Fruit fly (Drosophila melanogaster) whole organism, embryonic: ENCODE data around the gene spidey.
A peak's percentile ranks its signal among the peaks of the same experiment; 100 is the strongest.

Experiments used
- Ada2b ChIP-seq: fragments of 200-800 bp; sonication (Bioruptor generic); IDR thresholded peaks from 2 replicates; pipeline ENCODE4 v1.3.6; 2022; ENCODE audit warnings: missing biosample characterization, missing genetic modification characterization
- Bdp1 ChIP-seq: fragments of 200-800 bp; sonication (Bioruptor generic); optimal IDR thresholded peaks from 3 replicates; lab custom pipeline; 2016; ENCODE audit warnings: missing biosample characterization, missing genetic modification characterization
- Blimp-1 ChIP-seq: fragments of 200-800 bp; sonication (Bioruptor generic); optimal IDR thresholded peaks from 3 replicates; lab custom pipeline; 2018; ENCODE audit warnings: missing biosample characterization, missing genetic modification characterization, mild to moderate bottlenecking, moderate library complexity, missing genetic modification reagents
- CG10431 ChIP-seq: fragments of 200-800 bp; sonication (Bioruptor generic); optimal IDR thresholded peaks from 3 replicates; lab custom pipeline; 2018; ENCODE audit warnings: missing biosample characterization, mild to moderate bottlenecking, missing genetic modification characterization
- CG10543 ChIP-seq: fragments of 200-800 bp; sonication (Bioruptor generic); optimal IDR thresholded peaks from 3 replicates; lab custom pipeline; 2017; ENCODE audit warnings: missing biosample characterization, mild to moderate bottlenecking, missing genetic modification characterization, moderate library complexity
- CG11504 ChIP-seq: fragments of 200-800 bp; sonication (Bioruptor generic); optimal IDR thresholded peaks from 3 replicates; lab custom pipeline; 2019; ENCODE audit warnings: missing biosample characterization, mild to moderate bottlenecking, missing genetic modification characterization, moderate library complexity
- CG12391 ChIP-seq: fragments of 200-800 bp; sonication (Bioruptor generic); optimal IDR thresholded peaks from 3 replicates; lab custom pipeline; 2018; ENCODE audit warnings: missing biosample characterization, mild to moderate bottlenecking, missing genetic modification characterization, moderate library complexity
- CG12744 ChIP-seq: fragments of 200-800 bp; sonication (Bioruptor generic); optimal IDR thresholded peaks from 2 replicates; lab custom pipeline; 2016; ENCODE audit warnings: missing biosample characterization, missing genetic modification characterization
- CG12769 ChIP-seq: fragments of 200-800 bp; sonication (Bioruptor generic); optimal IDR thresholded peaks from 2 replicates; lab custom pipeline; 2019; ENCODE audit warnings: missing biosample characterization, mild to moderate bottlenecking, missing genetic modification characterization, moderate library complexity
- CG13624 ChIP-seq: fragments of 200-800 bp; sonication (Bioruptor generic); optimal IDR thresholded peaks from 2 replicates; lab custom pipeline; 2016; ENCODE audit warnings: missing biosample characterization, missing genetic modification characterization
- CG15269 ChIP-seq: fragments of 200-800 bp; sonication (Bioruptor generic); optimal IDR thresholded peaks from 2 replicates; lab custom pipeline; 2018; ENCODE audit warnings: missing biosample characterization, mild to moderate bottlenecking, missing genetic modification characterization, moderate library complexity
- CG16813 ChIP-seq: fragments of 200-800 bp; sonication (Bioruptor generic); IDR thresholded peaks from 3 replicates; pipeline ENCODE4 v1.3.6; 2022; ENCODE audit warnings: missing biosample characterization, missing genetic modification characterization; ENCODE audit not compliant: partially characterized antibody
- CG16863 ChIP-seq: fragments of 200-800 bp; sonication (Bioruptor generic); optimal IDR thresholded peaks from 3 replicates; lab custom pipeline; 2016; ENCODE audit warnings: missing biosample characterization, missing genetic modification characterization
- CG18764 ChIP-seq: fragments of 200-800 bp; sonication (Bioruptor generic); optimal IDR thresholded peaks from 3 replicates; lab custom pipeline; 2016; ENCODE audit warnings: missing biosample characterization, missing genetic modification characterization
- CG31224 ChIP-seq: fragments of 200-800 bp; sonication (Bioruptor generic); IDR thresholded peaks from 2 replicates; pipeline ENCODE4 v1.3.6; 2022; ENCODE audit warnings: missing biosample characterization, missing genetic modification characterization
- CG6175 ChIP-seq: fragments of 200-800 bp; sonication (Bioruptor generic); IDR thresholded peaks from 3 replicates; pipeline ENCODE4 v1.3.6; 2022; ENCODE audit warnings: missing biosample characterization, missing genetic modification characterization
- CG6254 ChIP-seq: fragments of 200-800 bp; sonication (Bioruptor generic); optimal IDR thresholded peaks from 3 replicates; lab custom pipeline; 2017; ENCODE audit warnings: mild to moderate bottlenecking, missing biosample characterization, missing genetic modification reagents, missing genetic modification characterization
- CG6689 ChIP-seq: fragments of 200-800 bp; sonication (Bioruptor generic); IDR thresholded peaks from 2 replicates; pipeline ENCODE4 v1.3.6; 2022; ENCODE audit warnings: missing biosample characterization, missing genetic modification characterization
- CG6765 ChIP-seq: fragments of 200-800 bp; sonication (Bioruptor generic); optimal IDR thresholded peaks from 3 replicates; lab custom pipeline; 2017; ENCODE audit warnings: missing biosample characterization, mild to moderate bottlenecking, missing genetic modification characterization
- CG6791 ChIP-seq: fragments of 200-800 bp; sonication (Bioruptor generic); IDR thresholded peaks from 3 replicates; pipeline ENCODE4 v1.3.6; 2022; ENCODE audit warnings: missing biosample characterization, missing genetic modification characterization; ENCODE audit not compliant: partially characterized antibody
- CG9215 ChIP-seq: fragments of 200-800 bp; sonication (Bioruptor generic); IDR thresholded peaks from 2 replicates; pipeline ENCODE4 v1.3.6; 2022; ENCODE audit warnings: missing biosample characterization, missing genetic modification characterization
- D19B ChIP-seq: fragments of 200-800 bp; sonication (Bioruptor generic); optimal IDR thresholded peaks from 2 replicates; lab custom pipeline; 2017; ENCODE audit warnings: missing biosample characterization, mild to moderate bottlenecking, missing genetic modification characterization
- Dek ChIP-seq: fragments of 200-800 bp; sonication (Bioruptor generic); optimal IDR thresholded peaks from 3 replicates; lab custom pipeline; 2019; ENCODE audit warnings: missing biosample characterization, mild to moderate bottlenecking, missing genetic modification characterization, moderate library complexity
- Dip3 ChIP-seq: fragments of 200-800 bp; sonication (Bioruptor generic); optimal IDR thresholded peaks from 3 replicates; lab custom pipeline; 2016; ENCODE audit warnings: missing biosample characterization, missing genetic modification characterization
- E2f2 ChIP-seq: fragments of 200-800 bp; sonication (Bioruptor generic); IDR thresholded peaks from 2 replicates; pipeline ENCODE4 v1.3.6; 2022; ENCODE audit warnings: missing biosample characterization, missing genetic modification characterization
- ERR ChIP-seq: fragments of 200-800 bp; sonication (Bioruptor generic); optimal IDR thresholded peaks from 2 replicates; lab custom pipeline; 2016; ENCODE audit warnings: missing biosample characterization, missing genetic modification characterization
- Ets97D ChIP-seq: fragments of 200-800 bp; sonication (Bioruptor generic); optimal IDR thresholded peaks from 3 replicates; lab custom pipeline; 2016; ENCODE audit warnings: missing biosample characterization, missing genetic modification characterization
- HLH4C ChIP-seq: fragments of 200-800 bp; sonication (Bioruptor generic); IDR thresholded peaks from 3 replicates; pipeline ENCODE4 v1.3.6; 2022; ENCODE audit warnings: missing biosample characterization, missing genetic modification characterization; ENCODE audit not compliant: partially characterized antibody
- Hr3 ChIP-seq: fragments of 200-800 bp; sonication (Bioruptor generic); optimal IDR thresholded peaks from 3 replicates; lab custom pipeline; 2016; ENCODE audit warnings: missing biosample characterization, missing genetic modification characterization
- Lhr ChIP-seq: fragments of 200-800 bp; sonication (Bioruptor generic); optimal IDR thresholded peaks from 3 replicates; lab custom pipeline; 2017; ENCODE audit warnings: mild to moderate bottlenecking, missing biosample characterization, missing genetic modification reagents, missing genetic modification characterization
- Lpt ChIP-seq: fragments of >200 bp; optimal IDR thresholded peaks from 2 replicates; lab custom pipeline; 2018; ENCODE audit warnings: missing biosample characterization, missing genetic modification characterization
- Mad ChIP-seq: fragments of 200-800 bp; sonication (Bioruptor generic); optimal IDR thresholded peaks from 2 replicates; lab custom pipeline; 2016; ENCODE audit warnings: missing biosample characterization, missing genetic modification characterization
- Rfx ChIP-seq: fragments of 200-800 bp; sonication (Bioruptor generic); IDR thresholded peaks from 2 replicates; pipeline ENCODE4 v1.3.6; 2022; ENCODE audit warnings: missing biosample characterization, missing genetic modification characterization
- Usf ChIP-seq: fragments of 200-800 bp; sonication (Bioruptor generic); optimal IDR thresholded peaks from 2 replicates; lab custom pipeline; 2017; ENCODE audit warnings: missing genotype, missing biosample characterization, missing genetic modification characterization
- Vsx1 ChIP-seq: fragments of 200-800 bp; sonication (Bioruptor generic); optimal IDR thresholded peaks from 2 replicates; lab custom pipeline; 2017; ENCODE audit warnings: missing biosample characterization, mild to moderate bottlenecking, missing genetic modification characterization, missing genetic modification reagents
- ab ChIP-seq: fragments of 200-800 bp; sonication (Bioruptor generic); optimal IDR thresholded peaks from 2 replicates; lab custom pipeline; 2016; ENCODE audit warnings: missing biosample characterization, missing genetic modification characterization
- az2 ChIP-seq: fragments of 200-800 bp; sonication (Bioruptor generic); optimal IDR thresholded peaks from 3 replicates; lab custom pipeline; 2016; ENCODE audit warnings: missing biosample characterization, missing genetic modification characterization
- chinmo ChIP-seq: fragments of 200-800 bp; sonication (Bioruptor generic); IDR thresholded peaks from 4 replicates; pipeline ENCODE4 v1.3.6; 2022; ENCODE audit warnings: missing biosample characterization, missing genetic modification characterization; ENCODE audit not compliant: partially characterized antibody
- esg ChIP-seq: fragments of 200-800 bp; sonication (Bioruptor generic); conservative IDR thresholded peaks from 2 replicates; pipeline ENCODE4 v1.3.6; 2022; ENCODE audit warnings: missing biosample characterization, missing genetic modification characterization
- fd3F ChIP-seq: fragments of 200-800 bp; sonication (Bioruptor generic); optimal IDR thresholded peaks from 2 replicates; lab custom pipeline; 2018; ENCODE audit warnings: missing biosample characterization, mild to moderate bottlenecking, missing genetic modification characterization, moderate library complexity
- gce ChIP-seq: fragments of 200-800 bp; sonication (Bioruptor generic); IDR thresholded peaks from 3 replicates; pipeline ENCODE4 v1.3.6; 2022; ENCODE audit warnings: missing biosample characterization, missing genetic modification characterization
- jumu ChIP-seq: fragments of 200-800 bp; sonication (Bioruptor generic); optimal IDR thresholded peaks from 3 replicates; lab custom pipeline; 2016; ENCODE audit warnings: missing biosample characterization, missing genetic modification characterization
- knrl ChIP-seq: fragments of 200-800 bp; sonication (Bioruptor generic); IDR thresholded peaks from 3 replicates; pipeline ENCODE4 v1.3.6; 2022; ENCODE audit warnings: missing biosample characterization, missing genetic modification characterization; ENCODE audit not compliant: partially characterized antibody
- luna ChIP-seq: fragments of 200-800 bp; sonication (Bioruptor generic); optimal IDR thresholded peaks from 2 replicates; lab custom pipeline; 2016; ENCODE audit warnings: missing biosample characterization, missing genetic modification characterization
- nmo ChIP-seq: fragments of 200-800 bp; sonication (Bioruptor generic); optimal IDR thresholded peaks from 2 replicates; lab custom pipeline; 2018; ENCODE audit warnings: missing biosample characterization, mild to moderate bottlenecking, missing genetic modification characterization, moderate library complexity
- pita ChIP-seq: fragments of 200-800 bp; sonication (Bioruptor generic); optimal IDR thresholded peaks from 2 replicates; lab custom pipeline; 2017; ENCODE audit warnings: missing biosample characterization, mild to moderate bottlenecking, missing genetic modification characterization
- pzg ChIP-seq: fragments of 200-800 bp; sonication (Bioruptor generic); optimal IDR thresholded peaks from 3 replicates; lab custom pipeline; 2018; ENCODE audit warnings: missing biosample characterization, mild to moderate bottlenecking, missing genetic modification characterization, moderate library complexity
- tx ChIP-seq: fragments of 200-800 bp; sonication (Bioruptor generic); optimal IDR thresholded peaks from 2 replicates; lab custom pipeline; 2016; ENCODE audit warnings: missing biosample characterization, missing genetic modification characterization
- zen2 ChIP-seq: fragments of 200-800 bp; sonication (Bioruptor generic); IDR thresholded peaks from 3 replicates; pipeline ENCODE4 v1.3.6; 2022; ENCODE audit warnings: missing biosample characterization, missing genetic modification characterization; ENCODE audit not compliant: partially characterized antibody

spidey gene

dm6 chrX:7893411-7894122 is 15.2 kb upstream of the spidey start, which contains the start of the genes CG45089, ND-MNLL and p115 (continued):
- peak; percentile 71; the same call in 1 of the 2 replicates for TF ChIP-seq Rfx
- peak; percentile 58 for TF ChIP-seq CG16813 (GFP tag; lab: Robert Waterston, UW)
- TF ChIP-seq chinmo (GFP tag; lab: Robert Waterston, UW): no peak
- no peak for TF ChIP-seq Lpt (GFP tag; lab: Kevin White, UChicago)
- peak; percentile 40; the same call in 1 of the 2 replicates for TF ChIP-seq CG6689 (GFP tag; lab: Robert Waterston, UW)
- TF ChIP-seq D19B (GFP tag; lab: Kevin White, UChicago): no peak
- TF ChIP-seq CG16863 (GFP tag; lab: Kevin White, UChicago): no peak
- TF ChIP-seq gce (GFP tag; lab: Robert Waterston, UW): no peak
- TF ChIP-seq CG6791 (GFP tag; lab: Robert Waterston, UW): no peak
- peak; percentile 62 for TF ChIP-seq CG15269
- no peak for TF ChIP-seq Bdp1 (GFP tag; lab: Kevin White, UChicago)
- no peak for TF ChIP-seq ERR (GFP tag; lab: Kevin White, UChicago)
- TF ChIP-seq CG11504 (tag; lab: Kevin White, UChicago): peak; percentile 65
- TF ChIP-seq zen2 (GFP tag; lab: Robert Waterston, UW): no peak; the same call in 2 of the 3 replicates
- peak; percentile 47 for TF ChIP-seq E2f2
- TF ChIP-seq Dek: peak; percentile 48
- peak; percentile 69 for TF ChIP-seq knrl
- no peak for TF ChIP-seq ab (GFP tag; lab: Kevin White, UChicago)
- TF ChIP-seq CG6254 (GFP tag; lab: Kevin White, UChicago): peak; percentile 1
- peak; percentile 30 for TF ChIP-seq CG6765 (GFP tag; lab: Kevin White, UChicago)
- peak; percentile 44 for TF ChIP-seq CG18764 (GFP tag; lab: Kevin White, UChicago)
- no peak for TF ChIP-seq CG31224
- peak; percentile 69 for TF ChIP-seq Hr3 (GFP tag; lab: Kevin White, UChicago)
- peak; percentile 55 for TF ChIP-seq az2 (GFP tag; lab: Kevin White, UChicago)
- TF ChIP-seq nmo: peak; percentile 73
- peak; percentile 25; the same call in 1 of the 2 replicates for TF ChIP-seq CG9215 (GFP tag; lab: Robert Waterston, UW)
- no peak for TF ChIP-seq CG6175 (GFP tag; lab: Robert Waterston, UW)
- TF ChIP-seq Blimp-1 (GFP tag; lab: Kevin White, UChicago): peak; percentile 45
- no peak for TF ChIP-seq Mad
- TF ChIP-seq Ada2b: peak; percentile 42; the same call in 1 of the 2 replicates
- TF ChIP-seq Dip3 (GFP tag; lab: Kevin White, UChicago): peak; percentile 26
- TF ChIP-seq CG10543 (GFP tag; lab: Kevin White, UChicago): peak; percentile 50
- TF ChIP-seq esg (GFP tag; lab: Robert Waterston, UW): no peak; the same call in 1 of the 2 replicates
- TF ChIP-seq pzg (GFP tag; lab: Kevin White, UChicago): peak; percentile 59
- TF ChIP-seq Usf (GFP tag; lab: Kevin White, UChicago): no peak
- TF ChIP-seq jumu (GFP tag; lab: Kevin White, UChicago): no peak
- no peak for TF ChIP-seq Lhr (GFP tag; lab: Kevin White, UChicago)
- TF ChIP-seq CG13624 (GFP tag; lab: Kevin White, UChicago): peak; percentile 53
- TF ChIP-seq pita (GFP tag; lab: Kevin White, UChicago): no peak
- TF ChIP-seq CG12391 (tag; lab: Kevin White, UChicago): peak; percentile 85
- peak; percentile 44 for TF ChIP-seq Ets97D (GFP tag; lab: Kevin White, UChicago)
- no peak for TF ChIP-seq CG10431
- no peak for TF ChIP-seq luna (GFP tag; lab: Kevin White, UChicago)
- TF ChIP-seq fd3F (GFP tag; lab: Kevin White, UChicago): peak; percentile 34
- TF ChIP-seq CG12769: no peak
- no peak for TF ChIP-seq tx
- TF ChIP-seq CG12744: no peak
- peak; percentile 45 for TF ChIP-seq HLH4C
- TF ChIP-seq Vsx1 (GFP tag; lab: Kevin White, UChicago): no peak
